Fruit fly (Drosophila melanogaster) whole organism, pupa: Measurements from ENCODE around the gene CG43731.

Experiments
- CG8301 ChIP-seq: fragments of 200-800 bp; sonication (Bioruptor generic); optimal IDR thresholded peaks from 2 replicates; lab custom pipeline; 2018; ENCODE audit warnings: missing biosample characterization, mild to moderate bottlenecking, missing genetic modification characterization
- Pif1A ChIP-seq: fragments of 200-800 bp; sonication (Bioruptor generic); optimal IDR thresholded peaks from 3 replicates; lab custom pipeline; 2016; ENCODE audit warnings: missing biosample characterization, missing genetic modification characterization
- Snoo ChIP-seq: fragments of 200-800 bp; sonication (Bioruptor generic); optimal IDR thresholded peaks from 3 replicates; lab custom pipeline; 2017; ENCODE audit warnings: missing biosample characterization, mild to moderate bottlenecking, missing genetic modification characterization, inconsistent platforms

- TF ChIP-seq Snoo (tag; lab: Kevin White, UChicago), result no peak
- no peak for TF ChIP-seq Pif1A
- no peak for TF ChIP-seq CG8301 (tag; lab: Kevin White, UChicago)
Measured at dm6 chr2L:19103176-19103921, 1.5 kb downstream of the CG43731 start.
